Worm (Caenorhabditis elegans): ENCODE data around the gene cchl-1.

The cchl-1 gene

DNA sequence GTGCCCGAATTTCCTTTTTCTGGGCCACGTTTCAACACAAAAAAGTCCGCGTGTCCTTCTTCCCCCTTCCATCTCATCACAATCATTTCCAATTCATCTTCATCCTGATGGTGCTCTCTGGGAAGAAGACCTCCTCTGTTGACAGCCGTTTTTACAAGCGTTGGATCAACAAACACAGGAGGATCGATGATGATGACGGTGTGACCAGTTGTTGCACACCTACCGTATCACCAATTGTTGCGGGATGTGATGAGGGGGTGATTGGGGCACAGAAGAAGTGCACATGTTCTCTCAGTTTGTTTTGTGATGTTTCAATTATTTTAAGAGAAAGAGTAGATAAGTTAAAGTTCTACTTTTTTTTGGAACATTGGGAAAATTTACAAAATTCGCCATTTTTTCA lies 39.3 kb upstream of the cchl-1 start:
- TF ChIP-seq ceh-13 (GFP tag; optimal IDR thresholded peaks at IDR 0.05): no peak
- no peak for TF ChIP-seq ama-1 (optimal IDR thresholded peaks at IDR 0.05)
- no peak for TF ChIP-seq ceh-36 (tag; optimal IDR thresholded peaks at IDR 0.05)

DNA sequence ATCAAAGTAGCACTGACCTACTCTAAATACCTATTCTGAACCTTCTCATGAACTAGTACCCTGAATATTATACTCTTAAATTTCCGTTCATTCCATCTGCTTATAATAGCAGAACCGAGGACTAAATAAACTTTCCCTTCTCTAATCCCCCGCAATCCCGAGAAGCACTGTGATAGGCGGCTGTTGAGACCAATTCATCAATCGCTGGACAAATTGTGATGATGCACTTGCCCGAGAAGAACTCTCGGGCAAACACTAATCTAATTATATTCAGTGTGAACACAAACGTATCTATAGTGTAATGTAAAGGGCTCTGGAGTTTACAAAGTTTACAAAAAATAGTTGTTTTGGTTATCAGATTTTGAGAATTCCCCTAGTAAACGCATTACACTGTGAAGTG lies 38.7 kb upstream of the cchl-1 start:
- TF ChIP-seq tbx-11 (GFP tag; IDR thresholded peaks at IDR 0.05) (no peak), ceh-13 (GFP tag; optimal IDR thresholded peaks at IDR 0.05) (no peak), B0310.2 (tag; optimal IDR thresholded peaks at IDR 0.05) (no peak), ceh-36 (tag; optimal IDR thresholded peaks at IDR 0.05) (no peak), sea-1 (GFP tag; conservative IDR thresholded peaks at IDR 0.05) (no peak), tra-4 (tag; optimal IDR thresholded peaks at IDR 0.05) (no peak), ama-1 (optimal IDR thresholded peaks at IDR 0.05) (no peak), F13C5.2 (tag; optimal IDR thresholded peaks at IDR 0.05) (no peak), hnd-1 (tag; optimal IDR thresholded peaks at IDR 0.05) (no peak), flt-1 (GFP tag; IDR thresholded peaks at IDR 0.05) (no peak), scrt-1 (GFP tag; IDR thresholded peaks at IDR 0.05) (no peak), tbx-37 (GFP tag; conservative IDR thresholded peaks at IDR 0.05) (no peak), aly-1 (tag; optimal IDR thresholded peaks at IDR 0.05) (no peak), hmg-4 (GFP tag; optimal IDR thresholded peaks at IDR 0.05) (no peak), ets-7 (tag; optimal IDR thresholded peaks at IDR 0.05) (no peak), hmbx-1 (tag; optimal IDR thresholded peaks at IDR 0.05) (no peak), pes-1 (GFP tag; IDR thresholded peaks at IDR 0.05) (no peak)

DNA sequence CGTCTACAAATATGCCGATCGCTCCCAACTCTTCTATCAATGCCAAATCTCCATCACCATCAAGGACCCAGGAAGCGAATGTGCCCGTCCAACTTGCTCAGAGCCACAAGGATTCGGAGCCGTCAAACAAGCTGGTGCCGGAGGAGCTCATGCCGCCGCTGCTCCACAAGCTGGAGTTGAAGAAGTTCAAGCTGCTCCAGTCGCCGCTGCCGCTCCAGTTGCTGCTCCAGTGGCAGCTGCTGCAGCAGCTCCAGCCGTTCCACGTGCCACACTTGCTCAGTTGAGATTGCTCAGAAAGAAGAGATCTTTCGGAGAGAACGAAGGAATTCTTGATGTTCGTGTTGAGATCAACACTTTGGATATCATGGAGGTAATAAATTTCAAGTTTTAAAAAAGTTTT lies 34.6 kb upstream of the cchl-1 start:
- no peak for TF ChIP-seq tra-4 (tag; optimal IDR thresholded peaks at IDR 0.05)
- TF ChIP-seq aly-1 (tag; optimal IDR thresholded peaks at IDR 0.05): no peak
- no peak for TF ChIP-seq hmbx-1 (tag; optimal IDR thresholded peaks at IDR 0.05)
- TF ChIP-seq hmg-4 (GFP tag; optimal IDR thresholded peaks at IDR 0.05): no peak

DNA sequence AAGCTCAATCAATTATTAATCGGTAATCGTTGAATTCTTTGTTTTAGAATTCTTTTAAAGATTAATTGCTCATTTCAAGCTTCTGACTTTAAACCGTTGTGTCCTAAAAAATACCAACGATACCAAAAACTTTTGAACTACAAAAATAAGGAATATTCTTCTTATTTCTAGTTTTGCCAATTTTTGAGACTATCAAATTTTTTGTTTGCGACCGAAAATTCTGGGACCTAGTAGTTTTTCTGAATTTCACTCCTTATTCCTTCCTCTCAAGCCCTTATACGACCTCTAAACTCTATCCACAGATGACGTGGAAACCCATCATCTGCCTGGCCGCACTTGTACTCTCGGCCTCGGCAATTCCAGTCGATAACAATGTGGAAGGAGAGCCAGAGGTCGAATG lies 32.6 kb upstream of the cchl-1 start, which contains the start of gene cut-1:
cut-1 (plus strand) TSS at position 301 of the 400 bp plus-strand sequence.
- TF ChIP-seq scrt-1 (GFP tag; IDR thresholded peaks at IDR 0.05): no peak
- no peak for TF ChIP-seq pes-1 (GFP tag; IDR thresholded peaks at IDR 0.05)
- TF ChIP-seq ets-7 (tag; optimal IDR thresholded peaks at IDR 0.05): no peak

DNA sequence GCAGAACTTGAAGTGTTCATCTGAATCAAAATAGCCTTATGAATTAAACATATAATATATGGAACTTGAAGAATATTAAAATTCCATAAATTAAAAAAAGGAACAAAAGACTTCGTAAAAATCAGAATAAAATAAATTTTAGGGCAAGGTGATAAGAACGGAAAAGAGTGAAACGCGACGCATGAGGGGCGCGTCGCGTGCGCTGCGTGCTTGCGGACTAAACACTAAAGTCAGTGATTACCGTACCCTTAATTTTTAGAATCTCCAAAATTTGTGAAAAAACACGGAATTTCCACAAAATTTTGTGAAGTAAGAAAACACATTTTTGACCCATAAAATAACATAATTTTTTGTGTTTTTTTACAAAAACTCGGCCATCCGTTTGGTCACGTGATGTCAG lies 25.0 kb upstream of the cchl-1 start, which contains the start of gene T05B9.1:
T05B9.1 (minus strand) TSS at position 20 of the 400 bp plus-strand sequence.
- TF ChIP-seq B0310.2 (tag; optimal IDR thresholded peaks at IDR 0.05): no peak
- no peak for TF ChIP-seq hnd-1 (tag; optimal IDR thresholded peaks at IDR 0.05)
- no peak for TF ChIP-seq sea-1 (GFP tag; conservative IDR thresholded peaks at IDR 0.05)
- TF ChIP-seq ceh-36 (tag; optimal IDR thresholded peaks at IDR 0.05): no peak
- no peak for TF ChIP-seq hmbx-1 (tag; optimal IDR thresholded peaks at IDR 0.05)
- TF ChIP-seq aly-1 (tag; optimal IDR thresholded peaks at IDR 0.05): no peak
- no peak for TF ChIP-seq scrt-1 (GFP tag; IDR thresholded peaks at IDR 0.05)
- no peak for TF ChIP-seq tbx-11 (GFP tag; IDR thresholded peaks at IDR 0.05)
- no peak for TF ChIP-seq ets-7 (tag; optimal IDR thresholded peaks at IDR 0.05)
- no peak for TF ChIP-seq hmg-4 (GFP tag; optimal IDR thresholded peaks at IDR 0.05)
- TF ChIP-seq ceh-13 (GFP tag; optimal IDR thresholded peaks at IDR 0.05): no peak
- TF ChIP-seq ama-1 (optimal IDR thresholded peaks at IDR 0.05): no peak
- no peak for TF ChIP-seq tbx-37 (GFP tag; conservative IDR thresholded peaks at IDR 0.05)

DNA sequence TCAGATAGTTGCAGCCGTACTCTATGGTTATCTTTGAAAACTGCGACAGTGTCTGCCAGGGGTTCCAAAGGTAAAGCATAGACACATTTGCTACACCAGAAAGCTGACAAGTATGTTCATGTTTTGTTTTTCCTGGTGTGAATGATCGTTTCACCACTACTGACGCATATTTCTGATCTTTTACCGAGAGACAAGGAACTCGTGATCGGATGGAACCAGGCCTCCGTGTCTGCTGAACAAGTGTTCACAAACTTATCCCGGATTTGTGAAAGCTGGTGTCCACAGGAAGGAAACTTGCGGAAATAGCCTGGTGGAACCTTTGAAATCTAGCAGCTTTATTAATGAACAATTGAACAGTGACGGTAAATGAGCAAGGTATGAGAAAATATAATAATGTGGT lies 23.6 kb upstream of the cchl-1 start:
- no peak for TF ChIP-seq hmg-4 (GFP tag; optimal IDR thresholded peaks at IDR 0.05)
- no peak for TF ChIP-seq hnd-1 (tag; optimal IDR thresholded peaks at IDR 0.05)
- no peak for TF ChIP-seq B0310.2 (tag; optimal IDR thresholded peaks at IDR 0.05)
- no peak for TF ChIP-seq tbx-37 (GFP tag; conservative IDR thresholded peaks at IDR 0.05)
- TF ChIP-seq F13C5.2 (tag; optimal IDR thresholded peaks at IDR 0.05): no peak
- no peak for TF ChIP-seq ceh-36 (tag; optimal IDR thresholded peaks at IDR 0.05)
- TF ChIP-seq tbx-11 (GFP tag; IDR thresholded peaks at IDR 0.05): no peak

DNA sequence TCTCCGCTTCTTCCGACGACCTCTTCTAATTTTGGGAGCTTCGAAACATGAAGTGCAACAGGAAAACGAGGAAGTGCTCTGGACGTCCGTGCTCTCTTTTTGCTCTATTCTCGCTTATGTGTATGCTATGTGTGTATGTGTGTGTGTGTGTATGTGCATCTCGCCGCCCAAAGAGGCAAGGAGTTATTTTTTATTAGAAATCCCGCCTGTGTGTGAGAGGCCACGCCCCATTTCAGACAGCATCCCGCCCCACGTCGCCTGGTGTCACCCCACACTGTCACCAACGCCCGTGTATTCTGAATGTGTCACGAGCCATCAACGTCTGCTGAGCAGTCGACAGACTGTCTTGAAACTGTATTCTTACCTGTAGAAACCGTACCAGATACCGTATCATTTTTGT lies 19.3 kb upstream of the cchl-1 start, which contains the start of gene T05B9.2:
T05B9.2 (plus strand) TSS at position 301 of the 400 bp plus-strand sequence.
- TF ChIP-seq tra-4 (tag; optimal IDR thresholded peaks at IDR 0.05) (no peak), sea-1 (GFP tag; conservative IDR thresholded peaks at IDR 0.05) (no peak), ceh-13 (GFP tag; optimal IDR thresholded peaks at IDR 0.05) (no peak), hnd-1 (tag; optimal IDR thresholded peaks at IDR 0.05) (no peak), ets-7 (tag; optimal IDR thresholded peaks at IDR 0.05) (no peak), scrt-1 (GFP tag; IDR thresholded peaks at IDR 0.05) (no peak), hmbx-1 (tag; optimal IDR thresholded peaks at IDR 0.05) (no peak), F13C5.2 (tag; optimal IDR thresholded peaks at IDR 0.05) (no peak), pes-1 (GFP tag; IDR thresholded peaks at IDR 0.05) (no peak), tbx-37 (GFP tag; conservative IDR thresholded peaks at IDR 0.05) (no peak), aly-1 (tag; optimal IDR thresholded peaks at IDR 0.05) (no peak)

DNA sequence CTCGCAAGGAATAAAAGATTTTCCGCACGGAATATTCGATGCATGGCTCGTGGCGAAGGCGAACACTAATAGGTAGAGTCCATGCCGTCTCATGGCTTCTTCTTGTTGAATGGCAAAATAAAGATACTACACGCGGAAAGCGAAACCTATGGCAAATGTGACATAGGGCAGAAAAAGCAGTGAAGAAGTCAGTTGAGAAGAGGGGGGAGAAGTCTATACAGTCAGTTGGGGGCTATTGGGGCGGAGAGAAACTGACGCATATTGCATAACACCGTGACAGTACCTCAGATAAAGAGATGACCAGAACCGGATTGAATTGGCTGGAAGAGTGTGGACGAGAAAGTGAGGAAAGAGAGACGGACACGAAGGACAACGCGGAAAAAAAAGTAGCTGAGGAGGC lies 11.2 kb upstream of the cchl-1 start, which contains the start of gene T06D8.10:
T06D8.10 (minus strand) TSS at position 101 of the 400 bp plus-strand sequence.
- TF ChIP-seq ceh-13 (GFP tag; optimal IDR thresholded peaks at IDR 0.05): no peak
- no peak for TF ChIP-seq tbx-11 (GFP tag; IDR thresholded peaks at IDR 0.05)
- TF ChIP-seq scrt-1 (GFP tag; IDR thresholded peaks at IDR 0.05): no peak
- no peak for TF ChIP-seq ceh-36 (tag; optimal IDR thresholded peaks at IDR 0.05)
- TF ChIP-seq F13C5.2 (tag; optimal IDR thresholded peaks at IDR 0.05): no peak
- TF ChIP-seq hmg-4 (GFP tag; optimal IDR thresholded peaks at IDR 0.05): no peak
- TF ChIP-seq tra-4 (tag; optimal IDR thresholded peaks at IDR 0.05): no peak
- TF ChIP-seq hmbx-1 (tag; optimal IDR thresholded peaks at IDR 0.05): no peak
- TF ChIP-seq pes-1 (GFP tag; IDR thresholded peaks at IDR 0.05): no peak
- TF ChIP-seq ets-7 (tag; optimal IDR thresholded peaks at IDR 0.05): no peak
- no peak for TF ChIP-seq hnd-1 (tag; optimal IDR thresholded peaks at IDR 0.05)
- TF ChIP-seq sea-1 (GFP tag; conservative IDR thresholded peaks at IDR 0.05): no peak
- TF ChIP-seq aly-1 (tag; optimal IDR thresholded peaks at IDR 0.05): no peak
- no peak for TF ChIP-seq ama-1 (optimal IDR thresholded peaks at IDR 0.05)

Data from whole organism, early embryonic.